Fruit fly (Drosophila melanogaster) whole organism, wandering third instar larva: ENCODE measurements around the gene CG10948.

Experiments used
- CG32264 ChIP-seq: fragments of 200-800 bp; sonication (Bioruptor generic); optimal IDR thresholded peaks from 2 replicates; lab custom pipeline; 2016; ENCODE audit warnings: missing biosample characterization, missing genetic modification characterization
- CG9705 ChIP-seq: fragments of 200-800 bp; sonication (Bioruptor generic); optimal IDR thresholded peaks from 2 replicates; lab custom pipeline; 2018; ENCODE audit warnings: missing biosample characterization, mild to moderate bottlenecking, missing genetic modification characterization
- Dfd ChIP-seq: fragments of >200 bp; optimal IDR thresholded peaks from 2 replicates; lab custom pipeline; 2017; ENCODE audit warnings: missing biosample characterization, missing genetic modification characterization
- Dif ChIP-seq: fragments of 200-275, 200-300 bp; sonication (Bioruptor generic); optimal IDR thresholded peaks from 2 replicates; lab custom pipeline; 2018; ENCODE audit warnings: missing biosample characterization, missing genetic modification characterization; ENCODE audit not compliant: partially characterized antibody
- GATAd ChIP-seq: sonication (Bioruptor generic); optimal IDR thresholded peaks from 2 replicates; lab custom pipeline; 2016; ENCODE audit warnings: missing biosample characterization, missing genetic modification characterization
- HLH106 ChIP-seq: fragments of 200-800 bp; optimal IDR thresholded peaks from 3 replicates; lab custom pipeline; 2019; ENCODE audit warnings: missing biosample characterization, mild to moderate bottlenecking, missing genetic modification characterization, moderate library complexity
- Hr78 ChIP-seq: fragments of >200 bp; optimal IDR thresholded peaks from 2 replicates; lab custom pipeline; 2017; ENCODE audit warnings: missing biosample characterization, missing genetic modification characterization
- Hr83 ChIP-seq: fragments of 200-300 bp; sonication (Bioruptor generic); optimal IDR thresholded peaks from 2 replicates; lab custom pipeline; 2016; ENCODE audit warnings: missing biosample characterization, mild to moderate bottlenecking, missing genetic modification characterization, moderate library complexity; ENCODE audit not compliant: poor library complexity, severe bottlenecking
- Jra ChIP-seq: sonication (Bioruptor generic); optimal IDR thresholded peaks from 2 replicates; lab custom pipeline; 2016; ENCODE audit warnings: missing biosample characterization, missing genetic modification characterization
- Mio ChIP-seq: sonication (Bioruptor generic); optimal IDR thresholded peaks from 2 replicates; lab custom pipeline; 2016; ENCODE audit warnings: missing biosample characterization, missing genetic modification characterization
- Myc ChIP-seq: fragments of >200 bp; optimal IDR thresholded peaks from 2 replicates; lab custom pipeline; 2017
- N ChIP-seq: fragments of >200 bp; optimal IDR thresholded peaks from 2 replicates; lab custom pipeline; 2018; ENCODE audit warnings: missing biosample characterization, missing external identifiers, missing genetic modification characterization
- OdsH ChIP-seq: fragments of 200-800 bp; sonication (Bioruptor generic); optimal IDR thresholded peaks from 2 replicates; lab custom pipeline; 2016; ENCODE audit warnings: missing biosample characterization, mild to moderate bottlenecking, missing genetic modification characterization
- Rel ChIP-seq, 2 experiments: fragments of 200-800 bp; sonication (Bioruptor generic) in 1 of 2; optimal IDR thresholded peaks; 2 replicates in 1 of 2; 3 replicates in 1 of 2; lab custom pipeline; 2016 to 2019; ENCODE audit warnings: mild to moderate bottlenecking in 2 of 2, missing biosample characterization in 2 of 2, missing genetic modification characterization in 2 of 2, moderate library complexity in 1 of 2
- Sp1 ChIP-seq: fragments of 200-800 bp; sonication (Bioruptor generic); optimal IDR thresholded peaks from 3 replicates; lab custom pipeline; 2019; ENCODE audit warnings: missing biosample characterization, mild to moderate bottlenecking, missing genetic modification characterization, moderate library complexity
- brk ChIP-seq: fragments of 200-800 bp; sonication (Bioruptor generic); optimal IDR thresholded peaks from 2 replicates; lab custom pipeline; 2016; ENCODE audit warnings: missing biosample characterization, mild to moderate bottlenecking, missing genetic modification characterization
- dl ChIP-seq, 2 experiments: fragments of 175-275, 200-275 bp in 1 of 2; fragments of 200-275 bp in 1 of 2; sonication (Bioruptor generic); optimal IDR thresholded peaks; lab custom pipeline; 2018; ENCODE audit warnings: mild to moderate bottlenecking in 2 of 2, missing biosample characterization in 2 of 2, missing genetic modification characterization in 2 of 2, moderate library complexity in 2 of 2; ENCODE audit not compliant: partially characterized antibody in 2 of 2, insufficient read depth in 1 of 2
- ey ChIP-seq: fragments of 200-800 bp; sonication (Bioruptor generic); optimal IDR thresholded peaks from 2 replicates; lab custom pipeline; 2016; ENCODE audit warnings: missing biosample characterization, missing genetic modification characterization
- foxo ChIP-seq, 2 experiments: fragments of 200-800 bp; sonication (Bioruptor generic); optimal IDR thresholded peaks; 2 replicates in 1 of 2; 3 replicates in 1 of 2; lab custom pipeline; 2016 to 2017; ENCODE audit warnings: missing biosample characterization in 2 of 2, missing genetic modification characterization in 2 of 2
- fru ChIP-seq: fragments of 200-800 bp; sonication (Bioruptor generic); optimal IDR thresholded peaks from 3 replicates; lab custom pipeline; 2016; ENCODE audit warnings: missing biosample characterization, mild to moderate bottlenecking, missing genetic modification characterization
- h ChIP-seq: fragments of 200-800 bp; sonication (Bioruptor generic); optimal IDR thresholded peaks from 3 replicates; lab custom pipeline; 2016; ENCODE audit warnings: missing biosample characterization, mild to moderate bottlenecking, missing genetic modification characterization
- jim ChIP-seq: fragments of 175-275, 200-325 bp; sonication (Bioruptor generic); optimal IDR thresholded peaks from 2 replicates; lab custom pipeline; 2016; ENCODE audit warnings: missing biosample characterization, mild to moderate bottlenecking, missing genetic modification characterization
- lola ChIP-seq: fragments of >200 bp; optimal IDR thresholded peaks from 2 replicates; lab custom pipeline; 2017; ENCODE audit warnings: missing biosample characterization, missing genetic modification characterization
- pan ChIP-seq: fragments of >200 bp; optimal IDR thresholded peaks from 2 replicates; lab custom pipeline; 2017
- psq ChIP-seq: fragments of 200-800 bp; sonication (Bioruptor generic); optimal IDR thresholded peaks from 3 replicates; lab custom pipeline; 2017; ENCODE audit warnings: missing biosample characterization, mild to moderate bottlenecking, missing genetic modification characterization, moderate library complexity
- rgr ChIP-seq: fragments of 200-800 bp; sonication (Bioruptor generic); optimal IDR thresholded peaks from 3 replicates; lab custom pipeline; 2016; ENCODE audit warnings: missing biosample characterization, mild to moderate bottlenecking, missing genetic modification characterization
- sage ChIP-seq: fragments of 200-800 bp; sonication (Bioruptor generic); optimal IDR thresholded peaks from 2 replicates; lab custom pipeline; 2016; ENCODE audit warnings: missing biosample characterization, mild to moderate bottlenecking, missing genetic modification characterization
- sv ChIP-seq: fragments of 200-800 bp; sonication (Bioruptor generic); optimal IDR thresholded peaks from 3 replicates; lab custom pipeline; 2016; ENCODE audit warnings: missing biosample characterization, missing genetic modification characterization
- woc ChIP-seq: sonication (Bioruptor generic); optimal IDR thresholded peaks from 2 replicates; lab custom pipeline; 2016; ENCODE audit warnings: missing biosample characterization, mild to moderate bottlenecking, missing genetic modification characterization

CG10948 gene

dm6 chr3L:12805660-12806289 is 44.1 kb downstream of the CG10948 start, which contains the start of gene Sap130:
Gene Sap130, plus strand, starts transcription at chr3L:12805902.
- TF ChIP-seq pan (lab: Kevin White, UChicago) (no peak), Rel (GFP tag; optimal IDR thresholded peaks at IDR 0.05; lab: Kevin White, UChicago) (no peak), Rel (tag; optimal IDR thresholded peaks at IDR 0.05; lab: Kevin White, UChicago) (no peak), dl (GFP tag; optimal IDR thresholded peaks at IDR 0.05; lab: Kevin White, UChicago; ENCODE audit: insufficient read depth in 1 of 2, partially characterized antibody in 2 of 2) (no peak)

dm6 chr3L:12804730-12805170 is 45.2 kb downstream of the CG10948 start, which contains the start of gene Atg1:
Gene Atg1, minus strand, starts transcription at chr3L:12805116.
- TF ChIP-seq rgr (GFP tag; lab: Kevin White, UChicago) (peak; percentile 31), Hr83 (GFP tag; lab: Kevin White, UChicago) (peak; percentile 31), fru (GFP tag; lab: Kevin White, UChicago) (no peak), jim (GFP tag; lab: Kevin White, UChicago) (no peak), psq (GFP tag; lab: Kevin White, UChicago) (peak; percentile 69), HLH106 (tag; lab: Kevin White, UChicago) (peak; percentile 1), Myc (no peak), Rel (GFP tag; optimal IDR thresholded peaks at IDR 0.05; lab: Kevin White, UChicago) (no peak), Rel (tag; optimal IDR thresholded peaks at IDR 0.05; lab: Kevin White, UChicago) (peak; percentile 50), CG32264 (GFP tag; lab: Kevin White, UChicago) (no peak), Dif (peak; percentile 49), Sp1 (GFP tag; lab: Kevin White, UChicago) (peak; percentile 14), pan (lab: Kevin White, UChicago) (no peak)

DNA sequence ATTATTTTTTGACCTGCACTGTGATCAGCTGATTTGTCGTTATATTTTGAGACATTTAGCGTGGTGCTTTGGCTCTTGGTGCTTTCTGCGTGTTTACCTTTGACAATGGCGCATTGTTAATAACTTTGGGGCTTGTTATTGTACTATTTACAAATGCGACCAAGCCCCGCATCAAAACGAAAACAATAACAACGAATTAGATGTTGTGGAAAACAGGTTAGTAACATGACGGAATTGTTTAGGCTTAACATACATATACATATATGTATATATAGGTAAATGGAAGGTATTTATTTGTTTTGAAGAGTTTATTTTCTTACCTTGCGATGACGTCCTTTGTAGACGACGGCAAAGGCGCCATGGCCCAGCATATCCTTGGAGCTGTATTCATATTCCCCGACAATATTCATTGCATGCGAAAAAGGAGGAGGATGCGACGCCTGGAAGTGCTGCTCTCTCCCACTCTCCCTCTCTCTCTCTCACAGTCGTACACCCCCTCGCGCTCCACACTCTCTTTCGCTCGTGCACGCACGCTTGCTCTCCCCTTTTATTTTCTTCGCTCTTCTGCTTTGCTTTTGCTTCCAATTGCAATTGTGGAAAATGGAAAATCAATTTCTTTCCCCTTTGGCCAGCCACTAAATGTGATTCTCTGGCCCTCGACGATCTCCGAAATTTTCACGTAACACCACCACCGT is 45.7 kb downstream of the CG10948 start:
- TF ChIP-seq jim (GFP tag; lab: Kevin White, UChicago) = no peak
- no peak for TF ChIP-seq Dfd (GFP tag; lab: Kevin White, UChicago)
- TF ChIP-seq Dif = peak; percentile 94
- TF ChIP-seq fru (GFP tag; lab: Kevin White, UChicago) = no peak
- peak; percentile 80 for TF ChIP-seq psq (GFP tag; lab: Kevin White, UChicago)
- peak; percentile 15 for TF ChIP-seq OdsH
- TF ChIP-seq lola (GFP tag; lab: Kevin White, UChicago) = peak; percentile 84
- TF ChIP-seq Hr83 (GFP tag; lab: Kevin White, UChicago) = peak; percentile 5
- TF ChIP-seq dl (GFP tag; optimal IDR thresholded peaks at IDR 0.05; lab: Kevin White, UChicago; ENCODE audit: insufficient read depth in 1 of 2, partially characterized antibody in 2 of 2) = peak; percentile 65 to 89

dm6 chr3L:12803159-12804034 is 46.5 kb downstream of the CG10948 start:
- TF ChIP-seq ey (GFP tag; lab: Kevin White, UChicago) (peak; percentile 26), GATAd (GFP tag; lab: Kevin White, UChicago) (no peak), CG32264 (GFP tag; lab: Kevin White, UChicago) (no peak), pan (lab: Kevin White, UChicago) (no peak), brk (no peak), rgr (GFP tag; lab: Kevin White, UChicago) (peak; percentile 43), woc (GFP tag; lab: Kevin White, UChicago) (no peak), Hr78 (GFP tag; lab: Kevin White, UChicago) (no peak), foxo (GFP tag; optimal IDR thresholded peaks at IDR 0.05; lab: Kevin White, UChicago) (peak in 1 of 2 experiments; percentile 28), CG9705 (no peak), Rel (GFP tag; optimal IDR thresholded peaks at IDR 0.05; lab: Kevin White, UChicago) (no peak), Rel (tag; optimal IDR thresholded peaks at IDR 0.05; lab: Kevin White, UChicago) (no peak), N (GFP tag; lab: Kevin White, UChicago) (no peak), lola (GFP tag; lab: Kevin White, UChicago) (no peak), dl (GFP tag; optimal IDR thresholded peaks at IDR 0.05; lab: Kevin White, UChicago; ENCODE audit: insufficient read depth in 1 of 2, partially characterized antibody in 2 of 2) (no peak), Hr83 (GFP tag; lab: Kevin White, UChicago) (no peak), Mio (GFP tag; lab: Kevin White, UChicago) (no peak), Dif (no peak), HLH106 (tag; lab: Kevin White, UChicago) (peak; percentile 25), fru (GFP tag; lab: Kevin White, UChicago) (peak; percentile 55), h (GFP tag; lab: Kevin White, UChicago) (no peak), Sp1 (GFP tag; lab: Kevin White, UChicago) (peak; percentile 13), jim (GFP tag; lab: Kevin White, UChicago) (no peak), sage (GFP tag; lab: Kevin White, UChicago) (no peak), Jra (GFP tag; lab: Kevin White, UChicago) (no peak), sv (GFP tag; lab: Kevin White, UChicago) (peak; percentile 79)
